Fruit fly (Drosophila melanogaster) whole organism: ENCODE measurements around the gene CG14357.

Experiments
- CG8478 ChIP-seq: fragments of >200 bp; optimal IDR thresholded peaks from 2 replicates; lab custom pipeline; 2018; ENCODE audit warnings: inconsistent platforms
- EcR ChIP-seq, 2 experiments: fragments of >200 bp; optimal IDR thresholded peaks; 2 replicates each; lab custom pipeline; 2017; ENCODE audit warnings: missing biosample characterization in 2 of 2, missing genetic modification characterization in 2 of 2, missing genetic modification reagents in 2 of 2
- pan ChIP-seq: fragments of >200 bp; optimal IDR thresholded peaks from 2 replicates; lab custom pipeline; 2017
- psq ChIP-seq: fragments of >200 bp; optimal IDR thresholded peaks from 2 replicates; lab custom pipeline; 2017
- usp ChIP-seq: fragments of >200 bp; optimal IDR thresholded peaks from 2 replicates; lab custom pipeline; 2017; ENCODE audit warnings: missing biosample characterization, missing genetic modification characterization, mixed read lengths

DNA sequence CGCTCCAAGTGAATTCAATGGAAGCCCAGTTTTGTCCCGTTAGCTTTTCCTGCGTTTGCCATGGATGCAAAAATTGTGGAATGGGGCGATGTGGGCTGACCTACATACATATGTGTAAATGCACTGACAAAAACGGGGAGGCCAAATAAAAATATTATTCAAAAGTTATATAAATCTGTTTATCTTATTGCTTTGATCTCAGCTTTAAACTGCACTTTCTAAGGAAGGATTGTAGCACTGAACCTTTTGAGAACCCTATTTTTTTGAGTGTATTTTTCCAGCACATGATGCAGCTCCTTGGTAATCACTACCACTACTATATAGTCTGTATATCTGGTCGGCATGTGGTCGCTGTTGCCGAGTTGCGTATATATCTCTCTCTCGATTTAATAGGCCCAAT, 34.9 kb downstream of the CG14357 start:
- TF ChIP-seq EcR (GFP tag; optimal IDR thresholded peaks at IDR 0.05; lab: Kevin White, UChicago) (no peak), psq (lab: Kevin White, UChicago) (no peak), pan (lab: Kevin White, UChicago) (no peak), CG8478 (lab: Kevin White, UChicago) (no peak), usp (no peak)
